Worm (Caenorhabditis elegans) whole organism, midembryonic: ENCODE measurements around the gene C55A1.6.

ENCODE experiments used
- cog-1 ChIP-seq: sonication (generic microtip); optimal IDR thresholded peaks from 2 replicates; lab custom pipeline; 2016; ENCODE audit warnings: missing genetic modification characterization, missing compliant biosample characterization
- flt-1 ChIP-seq: fragments of 200-800 bp; sonication (Bioruptor generic); IDR thresholded peaks from 2 replicates; pipeline ENCODE4 v1.3.6; 2022; ENCODE audit warnings: missing genetic modification characterization, missing compliant biosample characterization
- klf-2 ChIP-seq: fragments of 200-800 bp; sonication (Bioruptor generic); conservative IDR thresholded peaks from 2 replicates; pipeline ENCODE4 v1.3.6; 2022; ENCODE audit warnings: missing genetic modification reagents, missing genetic modification characterization, missing compliant biosample characterization
- med-1 ChIP-seq: sonication (generic microtip); optimal IDR thresholded peaks from 2 replicates; lab custom pipeline; 2017; ENCODE audit warnings: missing genetic modification characterization, mild to moderate bottlenecking, missing compliant biosample characterization, antibody characterized with exemption, missing genetic modification reagents; ENCODE audit not compliant: insufficient read depth
- ref-1 ChIP-seq: fragments of 200-800 bp; sonication (Bioruptor generic); conservative IDR thresholded peaks from 2 replicates; pipeline ENCODE4 v1.3.6; 2022; ENCODE audit warnings: missing genetic modification reagents, missing genetic modification characterization, missing compliant biosample characterization
- tab-1 ChIP-seq: fragments of 200-800 bp; sonication (Bioruptor generic); IDR thresholded peaks from 2 replicates; pipeline ENCODE4 v1.3.6; 2022; ENCODE audit warnings: missing genetic modification characterization, missing compliant biosample characterization
- ztf-23 ChIP-seq: fragments of 200-800 bp; sonication (Bioruptor generic); IDR thresholded peaks from 2 replicates; pipeline ENCODE4 v1.3.6; 2022; ENCODE audit warnings: missing genetic modification reagents, missing genetic modification characterization, missing compliant biosample characterization
- ztf-29 ChIP-seq: fragments of 200-800 bp; sonication (Bioruptor generic); IDR thresholded peaks from 2 replicates; pipeline ENCODE4 v1.3.6; 2022; ENCODE audit warnings: missing genetic modification reagents, missing genetic modification characterization, missing compliant biosample characterization

ce11 chrV:15612886-15613285, 34.9 kb upstream of the C55A1.6 start, which contains the start of gene str-263:
- TF ChIP-seq flt-1 (GFP tag; lab: Robert Waterston, UW) (no peak), ref-1 (GFP tag; lab: Robert Waterston, UW) (no peak), med-1 (GFP tag; lab: Kevin White, UChicago) (no peak), tab-1 (GFP tag; lab: Robert Waterston, UW) (no peak), ztf-23 (GFP tag; lab: Robert Waterston, UW) (no peak), klf-2 (GFP tag; lab: Robert Waterston, UW) (no peak), cog-1 (tag; lab: Kevin White, UChicago) (no peak), ztf-29 (GFP tag; lab: Robert Waterston, UW) (no peak)
